Worm (Caenorhabditis elegans): ENCODE measurements around the gene nhr-17.

- no peak for TF ChIP-seq tbx-11 (GFP tag; IDR thresholded peaks at IDR 0.05)
- no peak for TF ChIP-seq hmg-4 (GFP tag; optimal IDR thresholded peaks at IDR 0.05)
- TF ChIP-seq ama-1 (optimal IDR thresholded peaks at IDR 0.05): no peak
- no peak for TF ChIP-seq sea-1 (GFP tag; conservative IDR thresholded peaks at IDR 0.05)
- TF ChIP-seq F13C5.2 (tag; optimal IDR thresholded peaks at IDR 0.05): no peak
- TF ChIP-seq B0310.2 (tag; optimal IDR thresholded peaks at IDR 0.05): no peak
- no peak for TF ChIP-seq ceh-36 (tag; optimal IDR thresholded peaks at IDR 0.05)
- TF ChIP-seq aly-1 (tag; optimal IDR thresholded peaks at IDR 0.05): no peak
- no peak for TF ChIP-seq tra-4 (tag; optimal IDR thresholded peaks at IDR 0.05)
- no peak for TF ChIP-seq hnd-1 (tag; optimal IDR thresholded peaks at IDR 0.05)
- no peak for TF ChIP-seq flt-1 (GFP tag; IDR thresholded peaks at IDR 0.05)
- TF ChIP-seq pes-1 (GFP tag; IDR thresholded peaks at IDR 0.05): no peak
Observed at ce11 chrX:12679603-12680002, 11.9 kb upstream of the nhr-17 start.

Measured in whole organism, early embryonic.